Fruit fly (Drosophila melanogaster) whole organism, embryonic: ENCODE measurements around the gene CG31817.

Experiments
- B-H2 ChIP-seq: fragments of 200-800 bp; sonication (Bioruptor generic); optimal IDR thresholded peaks from 2 replicates; lab custom pipeline; 2018; ENCODE audit warnings: missing biosample characterization, mild to moderate bottlenecking, missing genetic modification characterization
- CG12391 ChIP-seq: fragments of 200-800 bp; sonication (Bioruptor generic); optimal IDR thresholded peaks from 3 replicates; lab custom pipeline; 2018; ENCODE audit warnings: missing biosample characterization, mild to moderate bottlenecking, missing genetic modification characterization, moderate library complexity
- CG13287 ChIP-seq: fragments of 200-800 bp; sonication (Bioruptor generic); IDR thresholded peaks from 2 replicates; pipeline ENCODE4 v1.3.6; 2022; ENCODE audit warnings: missing biosample characterization, missing genetic modification characterization; ENCODE audit not compliant: partially characterized antibody
- CG13894 ChIP-seq: fragments of 200-800 bp; sonication (Bioruptor generic); optimal IDR thresholded peaks from 3 replicates; lab custom pipeline; 2018; ENCODE audit warnings: missing biosample characterization, mild to moderate bottlenecking, missing genetic modification characterization, moderate library complexity
- CG1647 ChIP-seq: fragments of 200-800 bp; sonication (Bioruptor generic); optimal IDR thresholded peaks from 3 replicates; lab custom pipeline; 2016; ENCODE audit warnings: missing biosample characterization, missing genetic modification characterization
- CG16863 ChIP-seq: fragments of 200-800 bp; sonication (Bioruptor generic); optimal IDR thresholded peaks from 3 replicates; lab custom pipeline; 2016; ENCODE audit warnings: missing biosample characterization, missing genetic modification characterization
- CG17328 ChIP-seq: fragments of 200-800 bp; sonication (Bioruptor generic); IDR thresholded peaks from 2 replicates; pipeline ENCODE4 v1.3.6; 2022; ENCODE audit warnings: missing biosample characterization, missing genetic modification characterization
- CG17612 ChIP-seq: fragments of 200-800 bp; sonication (Bioruptor generic); IDR thresholded peaks from 2 replicates; pipeline ENCODE4 v1.3.6; 2022; ENCODE audit warnings: missing biosample characterization, missing genetic modification characterization
- CG18011 ChIP-seq: fragments of 200-800 bp; sonication (Bioruptor generic); optimal IDR thresholded peaks from 2 replicates; lab custom pipeline; 2017; ENCODE audit warnings: missing biosample characterization, missing genetic modification characterization, mild to moderate bottlenecking, moderate library complexity, missing genotype
- CG18619 ChIP-seq: fragments of 200-800 bp; sonication (Bioruptor generic); optimal IDR thresholded peaks from 3 replicates; lab custom pipeline; 2017; ENCODE audit warnings: missing biosample characterization, mild to moderate bottlenecking, missing genetic modification characterization
- CG18764 ChIP-seq: fragments of 200-800 bp; sonication (Bioruptor generic); optimal IDR thresholded peaks from 3 replicates; lab custom pipeline; 2016; ENCODE audit warnings: missing biosample characterization, missing genetic modification characterization
- CG30403 ChIP-seq: fragments of 200-800 bp; sonication (Bioruptor generic); optimal IDR thresholded peaks from 3 replicates; lab custom pipeline; 2016; ENCODE audit warnings: missing biosample characterization, missing genetic modification characterization
- CG3065 ChIP-seq: fragments of 200-800 bp; sonication (Bioruptor generic); optimal IDR thresholded peaks from 2 replicates; lab custom pipeline; 2016; ENCODE audit warnings: missing biosample characterization, missing genetic modification characterization
- CG3163 ChIP-seq: fragments of 200-800 bp; sonication (Bioruptor generic); optimal IDR thresholded peaks from 3 replicates; lab custom pipeline; 2016; ENCODE audit warnings: missing biosample characterization, missing genetic modification characterization
- CG34376 ChIP-seq: fragments of 200-800 bp; sonication (Bioruptor generic); optimal IDR thresholded peaks from 2 replicates; lab custom pipeline; 2018; ENCODE audit warnings: missing biosample characterization, mild to moderate bottlenecking, missing genetic modification characterization
- CG4820 ChIP-seq: fragments of 200-800 bp; sonication (Bioruptor generic); optimal IDR thresholded peaks from 3 replicates; lab custom pipeline; 2016; ENCODE audit warnings: missing biosample characterization, missing genetic modification characterization
- CG7745 ChIP-seq: fragments of 200-800 bp; sonication (Bioruptor generic); optimal IDR thresholded peaks from 2 replicates; lab custom pipeline; 2018; ENCODE audit warnings: missing biosample characterization, mild to moderate bottlenecking, missing genetic modification characterization, moderate library complexity
- CG8924 ChIP-seq: fragments of 200-800 bp; optimal IDR thresholded peaks from 3 replicates; lab custom pipeline; 2019; ENCODE audit warnings: missing biosample characterization, mild to moderate bottlenecking, missing genetic modification characterization, moderate library complexity
- CG9609 ChIP-seq: fragments of 200-800 bp; sonication (Bioruptor generic); optimal IDR thresholded peaks from 3 replicates; lab custom pipeline; 2016; ENCODE audit warnings: missing biosample characterization, missing genetic modification characterization
- CTCF ChIP-seq: fragments of 200-800 bp; sonication (Bioruptor generic); optimal IDR thresholded peaks from 2 replicates; lab custom pipeline; 2017; ENCODE audit warnings: missing biosample characterization, mild to moderate bottlenecking, missing genetic modification characterization, moderate library complexity
- CoRest ChIP-seq: fragments of 200-800 bp; sonication (Bioruptor generic); optimal IDR thresholded peaks from 3 replicates; lab custom pipeline; 2018; ENCODE audit warnings: missing biosample characterization, mild to moderate bottlenecking, missing genetic modification characterization, moderate library complexity
- D19A ChIP-seq: fragments of 200-800 bp; optimal IDR thresholded peaks from 3 replicates; lab custom pipeline; 2019; ENCODE audit warnings: missing biosample characterization, mild to moderate bottlenecking, missing genetic modification characterization, moderate library complexity
- Deaf1 ChIP-seq: fragments of 200-800 bp; optimal IDR thresholded peaks from 3 replicates; lab custom pipeline; 2019; ENCODE audit warnings: missing biosample characterization, mild to moderate bottlenecking, missing genetic modification characterization, moderate library complexity
- Dip3 ChIP-seq: fragments of 200-800 bp; sonication (Bioruptor generic); optimal IDR thresholded peaks from 3 replicates; lab custom pipeline; 2016; ENCODE audit warnings: missing biosample characterization, missing genetic modification characterization
- Dll ChIP-seq: fragments of 200-800 bp; sonication (Bioruptor generic); IDR thresholded peaks from 4 replicates; pipeline ENCODE4 v1.3.6; 2022; ENCODE audit warnings: missing biosample characterization, missing genetic modification characterization; ENCODE audit not compliant: partially characterized antibody
- E2f1 ChIP-seq: fragments of 200-800 bp; sonication (Bioruptor generic); IDR thresholded peaks from 2 replicates; pipeline ENCODE4 v1.3.6; 2022; ENCODE audit warnings: missing biosample characterization, missing genetic modification characterization
- H2.0 ChIP-seq: fragments of 200-800 bp; sonication (Bioruptor generic); IDR thresholded peaks from 2 replicates; pipeline ENCODE4 v1.3.6; 2022; ENCODE audit warnings: missing biosample characterization, missing genetic modification characterization
- Hr78 ChIP-seq, 2 experiments: fragments of 200-800 bp in 1 of 2; fragments of >200 bp in 1 of 2; sonication (Bioruptor generic) in 1 of 2; optimal IDR thresholded peaks; 2 replicates each; lab custom pipeline; 2017 to 2019; ENCODE audit warnings: missing biosample characterization in 2 of 2, missing genetic modification characterization in 2 of 2, mild to moderate bottlenecking in 1 of 2, moderate library complexity in 1 of 2
- Lhr ChIP-seq: fragments of 200-800 bp; sonication (Bioruptor generic); optimal IDR thresholded peaks from 3 replicates; lab custom pipeline; 2017; ENCODE audit warnings: mild to moderate bottlenecking, missing biosample characterization, missing genetic modification reagents, missing genetic modification characterization
- Sin3A ChIP-seq: fragments of >200 bp; optimal IDR thresholded peaks from 2 replicates; lab custom pipeline; 2018
- Sry-δ ChIP-seq: fragments of 200-800 bp; sonication (Bioruptor generic); optimal IDR thresholded peaks from 2 replicates; lab custom pipeline; 2016; ENCODE audit warnings: missing biosample characterization, missing genetic modification characterization
- Ssrp ChIP-seq: fragments of 200-800 bp; sonication (Bioruptor generic); optimal IDR thresholded peaks from 2 replicates; lab custom pipeline; 2018; ENCODE audit warnings: missing biosample characterization, mild to moderate bottlenecking, missing genetic modification characterization, moderate library complexity
- Taf1 ChIP-seq: fragments of 200-800 bp; sonication (Bioruptor generic); IDR thresholded peaks from 2 replicates; pipeline ENCODE4 v1.3.6; 2022; ENCODE audit warnings: missing biosample characterization, missing genetic modification characterization
- Usf ChIP-seq: fragments of 200-800 bp; sonication (Bioruptor generic); optimal IDR thresholded peaks from 2 replicates; lab custom pipeline; 2017; ENCODE audit warnings: missing genotype, missing biosample characterization, missing genetic modification characterization
- ash1 ChIP-seq: fragments of 200-800 bp; sonication (Bioruptor generic); optimal IDR thresholded peaks from 2 replicates; lab custom pipeline; 2018; ENCODE audit warnings: missing biosample characterization, mild to moderate bottlenecking, missing genetic modification characterization
- az2 ChIP-seq: fragments of 200-800 bp; sonication (Bioruptor generic); optimal IDR thresholded peaks from 3 replicates; lab custom pipeline; 2016; ENCODE audit warnings: missing biosample characterization, missing genetic modification characterization
- bigmax ChIP-seq: fragments of 200-800 bp; sonication (Bioruptor generic); optimal IDR thresholded peaks from 2 replicates; lab custom pipeline; 2018; ENCODE audit warnings: missing biosample characterization, mild to moderate bottlenecking, missing genetic modification characterization
- caup ChIP-seq: fragments of 200-800 bp; sonication (Bioruptor generic); optimal IDR thresholded peaks from 3 replicates; lab custom pipeline; 2017; ENCODE audit warnings: missing biosample characterization, mild to moderate bottlenecking, missing genetic modification characterization, moderate library complexity; ENCODE audit not compliant: severe bottlenecking
- da ChIP-seq: fragments of 200-800 bp; sonication (Bioruptor generic); optimal IDR thresholded peaks from 2 replicates; lab custom pipeline; 2016; ENCODE audit warnings: missing biosample characterization, missing genetic modification characterization
- disco-r ChIP-seq: fragments of 200-800 bp; sonication (Bioruptor generic); optimal IDR thresholded peaks from 2 replicates; lab custom pipeline; 2016; ENCODE audit warnings: missing biosample characterization, missing genetic modification characterization
- dm ChIP-seq: fragments of 200-800 bp; sonication (Bioruptor generic); optimal IDR thresholded peaks from 3 replicates; lab custom pipeline; 2016; ENCODE audit warnings: missing biosample characterization, missing genetic modification characterization
- ftz-f1 ChIP-seq: fragments of 200-800 bp; sonication (Bioruptor generic); optimal IDR thresholded peaks from 2 replicates; lab custom pipeline; 2016; ENCODE audit warnings: missing biosample characterization, missing genetic modification characterization
- nom ChIP-seq: fragments of 200-800 bp; sonication (Bioruptor generic); optimal IDR thresholded peaks from 2 replicates; lab custom pipeline; 2017; ENCODE audit warnings: missing biosample characterization, missing genetic modification characterization, mild to moderate bottlenecking, moderate library complexity, missing genetic modification reagents
- pzg ChIP-seq: fragments of 200-800 bp; sonication (Bioruptor generic); optimal IDR thresholded peaks from 3 replicates; lab custom pipeline; 2018; ENCODE audit warnings: missing biosample characterization, mild to moderate bottlenecking, missing genetic modification characterization, moderate library complexity
- repo ChIP-seq: fragments of 200-800 bp; sonication (Bioruptor generic); optimal IDR thresholded peaks from 2 replicates; lab custom pipeline; 2016; ENCODE audit warnings: missing biosample characterization, missing genetic modification characterization
- run ChIP-seq: fragments of 200-800 bp; sonication (Bioruptor generic); optimal IDR thresholded peaks from 3 replicates; lab custom pipeline; 2018; ENCODE audit warnings: missing biosample characterization, mild to moderate bottlenecking, missing genetic modification characterization
- schlank ChIP-seq: fragments of 200-800 bp; sonication (Bioruptor generic); optimal IDR thresholded peaks from 2 replicates; lab custom pipeline; 2018; ENCODE audit warnings: missing biosample characterization, mild to moderate bottlenecking, missing genetic modification characterization
- sd ChIP-seq: fragments of 200-800 bp; sonication (Bioruptor generic); optimal IDR thresholded peaks from 3 replicates; lab custom pipeline; 2018; ENCODE audit warnings: missing biosample characterization, mild to moderate bottlenecking, missing genetic modification characterization, moderate library complexity
- shn ChIP-seq: fragments of 200-800 bp; sonication (Bioruptor generic); optimal IDR thresholded peaks from 3 replicates; lab custom pipeline; 2016; ENCODE audit warnings: missing biosample characterization, missing genetic modification characterization
- so ChIP-seq: fragments of 200-800 bp; sonication (Bioruptor generic); IDR thresholded peaks from 3 replicates; pipeline ENCODE4 v1.3.6; 2022; ENCODE audit warnings: missing biosample characterization, missing genetic modification characterization

Gene CG31817

DNA sequence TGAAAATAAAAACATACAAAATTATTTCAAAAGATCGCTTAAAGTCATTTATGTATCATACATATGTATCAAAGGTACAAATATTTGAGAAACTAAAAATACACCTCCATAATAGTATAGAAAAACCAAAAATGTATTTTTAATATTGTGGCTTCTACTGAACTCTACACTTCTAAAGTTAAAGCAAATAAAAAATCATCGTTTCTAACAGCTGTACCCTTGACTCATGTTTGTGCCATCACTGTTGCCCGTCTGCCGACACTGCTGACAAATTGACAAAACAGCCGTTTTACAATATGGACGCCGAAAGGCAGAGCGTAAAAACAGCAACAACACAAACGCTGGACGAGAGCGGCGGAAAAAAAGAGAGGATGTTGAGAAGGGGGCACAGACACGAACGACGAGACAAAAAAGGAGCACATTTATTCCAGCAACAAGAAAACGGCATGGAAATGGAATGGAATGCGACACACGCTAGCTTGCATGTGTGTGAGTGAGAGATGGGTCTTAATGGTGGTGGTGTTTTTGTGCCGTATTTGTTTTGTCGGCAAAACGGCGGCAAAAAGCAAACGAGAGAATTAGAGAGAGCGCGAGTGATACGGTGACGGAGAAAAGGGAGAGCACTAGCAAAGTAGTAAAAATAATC lies 51.2 kb downstream of the CG31817 start (continued):
- TF ChIP-seq CoRest (peak; percentile 80), CG9609 (GFP tag; lab: Kevin White, UChicago) (peak; percentile 75), CG34376 (GFP tag; lab: Kevin White, UChicago) (no peak), CG3163 (peak; percentile 65), Usf (GFP tag; lab: Kevin White, UChicago) (peak; percentile 35), shn (GFP tag; lab: Kevin White, UChicago) (peak; percentile 88), Deaf1 (tag; lab: Kevin White, UChicago) (peak; percentile 67), CG18764 (GFP tag; lab: Kevin White, UChicago) (peak; percentile 75), Dip3 (GFP tag; lab: Kevin White, UChicago) (peak; percentile 83), CG18619 (GFP tag; lab: Kevin White, UChicago) (peak; percentile 86), CG3065 (GFP tag; lab: Kevin White, UChicago) (peak; percentile 64), Lhr (GFP tag; lab: Kevin White, UChicago) (peak; percentile 25), dm (peak; percentile 69), Dll (GFP tag; lab: Robert Waterston, UW) (no peak), CG8924 (tag; lab: Kevin White, UChicago) (peak; percentile 87), disco-r (GFP tag; lab: Kevin White, UChicago) (peak; percentile 61), CG12391 (peak; percentile 90), caup (GFP tag; lab: Kevin White, UChicago) (peak; percentile 85), Taf1 (GFP tag; lab: Robert Waterston, UW) (no peak), CG30403 (GFP tag; lab: Kevin White, UChicago) (peak; percentile 82), Sin3A (no peak), CG17612 (GFP tag; lab: Robert Waterston, UW) (no peak), Ssrp (peak; percentile 67), ftz-f1 (GFP tag; lab: Kevin White, UChicago) (no peak), CG18011 (GFP tag; lab: Kevin White, UChicago) (peak; percentile 73), D19A (peak; percentile 80), az2 (peak; percentile 74), sd (tag; lab: Kevin White, UChicago) (peak; percentile 99), H2.0 (GFP tag; lab: Robert Waterston, UW) (no peak), bigmax (GFP tag; lab: Kevin White, UChicago) (no peak), run (tag; lab: Kevin White, UChicago) (peak; percentile 74), pzg (GFP tag; lab: Kevin White, UChicago) (peak; percentile 1), CG13287 (no peak), CG17328 (GFP tag; lab: Robert Waterston, UW) (no peak), CG1647 (peak; percentile 51), nom (GFP tag; lab: Kevin White, UChicago) (peak; percentile 67), repo (GFP tag; lab: Kevin White, UChicago) (peak; percentile 32), CG16863 (peak; percentile 73), Sry-δ (GFP tag; lab: Kevin White, UChicago) (peak; percentile 41), CG4820 (GFP tag; lab: Kevin White, UChicago) (peak; percentile 63), CG7745 (peak; percentile 15), da (GFP tag; lab: Kevin White, UChicago) (peak; percentile 26), Hr78 (GFP tag; optimal IDR thresholded peaks at IDR 0.05; lab: Kevin White, UChicago) (peak in 1 of 2 experiments; percentile 37), so (GFP tag; lab: Robert Waterston, UW) (no peak), CG13894 (tag; lab: Kevin White, UChicago) (peak; percentile 28), B-H2 (peak; percentile 64), schlank (tag; lab: Kevin White, UChicago) (peak; percentile 65), ash1 (GFP tag; lab: Kevin White, UChicago) (peak; percentile 48), E2f1 (GFP tag; lab: Robert Waterston, UW) (no peak), CTCF (peak; percentile 12)
